Worm (Caenorhabditis elegans) whole organism, L1 larva: ENCODE data around the gene mig-39.

Source experiments
- C04F5.9 ChIP-seq: sonication (generic microtip); optimal IDR thresholded peaks from 2 replicates; lab custom pipeline; 2016; ENCODE audit warnings: missing genetic modification characterization, missing compliant biosample characterization
- ama-1 ChIP-seq: fragments of 150-350 bp; optimal IDR thresholded peaks from 2 replicates; lab custom pipeline; 2014
- ceh-82 ChIP-seq, 3 experiments: fragments of 150-350 bp in 1 of 3; sonication (generic microtip) in 2 of 3; optimal IDR thresholded peaks; 2 replicates each; lab custom pipeline; 2014 to 2017; ENCODE audit warnings: missing biosample characterization in 3 of 3, missing genetic modification characterization in 3 of 3
- ces-1 ChIP-seq: fragments of 150-350 bp; optimal IDR thresholded peaks from 2 replicates; lab custom pipeline; 2014; ENCODE audit warnings: missing biosample characterization, missing genetic modification reagents, missing genetic modification characterization
- elt-3 ChIP-seq, 6 experiments: fragments of 150-350 bp in 1 of 6; sonication (generic microtip); optimal IDR thresholded peaks; 2 replicates each; lab custom pipeline; 2017 to 2018; ENCODE audit warnings: missing biosample characterization in 6 of 6, missing genetic modification characterization in 6 of 6, inconsistent platforms in 1 of 6
- lin-39 ChIP-seq: fragments of 150-350 bp; optimal IDR thresholded peaks from 2 replicates; lab custom pipeline; 2014; ENCODE audit warnings: missing biosample characterization, missing genetic modification reagents, missing genetic modification characterization
- lir-3 ChIP-seq: sonication (generic microtip); optimal IDR thresholded peaks from 2 replicates; lab custom pipeline; 2016; ENCODE audit warnings: mild to moderate bottlenecking, missing genetic modification characterization, moderate library complexity, missing compliant biosample characterization; ENCODE audit not compliant: poor library complexity
- nhr-90 ChIP-seq: sonication (generic microtip); optimal IDR thresholded peaks from 2 replicates; lab custom pipeline; 2016; ENCODE audit warnings: mild to moderate bottlenecking, missing genetic modification characterization, missing compliant biosample characterization; ENCODE audit not compliant: poor library complexity
- pax-3 ChIP-seq: fragments of 200-800 bp; sonication (Bioruptor generic); optimal IDR thresholded peaks from 2 replicates; lab custom pipeline; 2018; ENCODE audit warnings: mild to moderate bottlenecking, missing genetic modification characterization, moderate library complexity, missing compliant biosample characterization
- snpc-4 ChIP-seq: fragments of 150-350 bp; optimal IDR thresholded peaks from 2 replicates; lab custom pipeline; 2014; ENCODE audit warnings: missing biosample characterization, missing genetic modification characterization
- unc-130 ChIP-seq: fragments of 150-350 bp; optimal IDR thresholded peaks from 2 replicates; lab custom pipeline; 2017; ENCODE audit warnings: missing biosample characterization, missing genetic modification characterization, inconsistent platforms
- zag-1 ChIP-seq: fragments of 150-350 bp; optimal IDR thresholded peaks from 2 replicates; lab custom pipeline; 2014; ENCODE audit warnings: missing biosample characterization, missing genetic modification characterization

DNA sequence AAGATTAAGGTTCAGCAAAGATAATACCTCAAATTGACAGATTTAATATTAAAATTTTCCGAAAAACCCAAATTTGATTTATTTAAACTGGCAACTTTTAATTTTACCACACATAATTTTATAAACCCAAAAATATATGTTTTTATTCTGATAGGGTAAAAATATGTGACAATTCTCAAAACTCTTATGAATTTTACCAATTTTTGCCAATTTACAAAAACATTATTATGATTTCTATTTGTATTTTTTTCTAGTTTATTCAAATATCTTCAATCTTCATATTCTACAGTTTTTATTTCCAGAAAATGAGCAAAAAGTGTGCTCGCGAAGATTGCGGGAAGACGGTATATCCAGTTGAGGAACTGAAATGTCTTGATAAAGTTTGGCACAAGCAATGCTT, 17.0 kb downstream of the mig-39 start, which contains the start of gene F42H10.3:
- no peak for TF ChIP-seq ama-1
- no peak for TF ChIP-seq elt-3 (tag; optimal IDR thresholded peaks at IDR 0.05; lab: Kevin White, UChicago)
- no peak for TF ChIP-seq nhr-90 (tag; lab: Kevin White, UChicago)
- no peak for TF ChIP-seq C04F5.9 (tag; lab: Kevin White, UChicago)
- no peak for TF ChIP-seq unc-130 (tag; lab: Kevin White, UChicago)
- no peak for TF ChIP-seq snpc-4 (tag; lab: Kevin White, UChicago)
- no peak for TF ChIP-seq pax-3 (tag; lab: Kevin White, UChicago)
- TF ChIP-seq zag-1 (tag; lab: Kevin White, UChicago), result no peak
- TF ChIP-seq lir-3 (tag; lab: Kevin White, UChicago), result no peak
- TF ChIP-seq lin-39 (tag; lab: Kevin White, UChicago), result no peak
- no peak for TF ChIP-seq ces-1
- TF ChIP-seq ceh-82 (tag; optimal IDR thresholded peaks at IDR 0.05; lab: Kevin White, UChicago), result no peak
